Comparison of ENCODE assay signal across 2 worm cellular contexts in genomic region chrIII:1989940-1990339, ce11.
TF ChIP-seq lines count a peak whose summit lies in the region.

No protein-coding gene starts in this region.

TF ChIP-seq in whole organism, L4 larva, 104 proteins besides CTCF, POLR2A, EP300 and RAD21:
- TF ChIP-seq tag-97 (GFP tag; IDR thresholded peaks at IDR 0.05; lab: Robert Waterston, UW) (no peak), set-16 (GFP tag; IDR thresholded peaks at IDR 0.05; lab: Robert Waterston, UW) (peak; percentile 60)

TF ChIP-seq in whole organism, young adult, 124 proteins besides CTCF, POLR2A, EP300 and RAD21:
- peak; percentile 55; the same call in 1 of the 2 replicates for TF ChIP-seq egrh-3 (GFP tag; IDR thresholded peaks at IDR 0.05; lab: Robert Waterston, UW)
- TF ChIP-seq mel-28 (tag; optimal IDR thresholded peaks at IDR 0.05; lab: Kevin White, UChicago; ENCODE audit: borderline replicate concordance) = no peak
